Worm (Caenorhabditis elegans): ENCODE data around the gene R02D5.24.
A peak's percentile ranks its signal among the peaks of the same experiment; 100 is the strongest.

R02D5.24 gene

DNA sequence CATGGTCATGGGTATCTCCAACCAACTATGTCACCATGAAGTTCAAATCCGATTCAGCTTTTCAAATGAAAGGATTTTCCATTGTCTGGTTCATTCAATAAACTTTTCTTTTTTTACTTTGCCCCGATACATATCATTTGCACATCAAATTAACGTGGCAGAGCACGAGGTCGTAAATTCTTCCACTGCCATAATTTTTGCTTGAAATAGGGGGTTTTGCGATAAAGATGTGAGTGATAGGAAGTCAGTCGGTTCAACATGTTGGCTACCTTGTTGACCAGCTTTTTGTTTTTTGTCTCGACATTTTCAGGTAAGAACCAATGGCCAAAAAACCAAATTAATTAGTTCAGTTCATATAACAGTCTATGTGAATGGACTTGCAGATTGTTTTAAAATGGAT, 24.5 kb upstream of the R02D5.24 start, which contains the start of gene clec-54:
Gene clec-54, plus strand, starts transcription at position 224 of the 400 bp plus-strand sequence.
- TF ChIP-seq pqm-1 (tag; optimal IDR thresholded peaks at IDR 0.05) (peak; percentile 5), hmg-11 (tag; optimal IDR thresholded peaks at IDR 0.05) (no peak), eor-1 (tag; optimal IDR thresholded peaks at IDR 0.05) (no peak), fkh-2 (tag; optimal IDR thresholded peaks at IDR 0.05) (no peak), fos-1 (tag; optimal IDR thresholded peaks at IDR 0.05) (no peak), elt-2 (tag; optimal IDR thresholded peaks at IDR 0.05) (peak; percentile 48)

DNA sequence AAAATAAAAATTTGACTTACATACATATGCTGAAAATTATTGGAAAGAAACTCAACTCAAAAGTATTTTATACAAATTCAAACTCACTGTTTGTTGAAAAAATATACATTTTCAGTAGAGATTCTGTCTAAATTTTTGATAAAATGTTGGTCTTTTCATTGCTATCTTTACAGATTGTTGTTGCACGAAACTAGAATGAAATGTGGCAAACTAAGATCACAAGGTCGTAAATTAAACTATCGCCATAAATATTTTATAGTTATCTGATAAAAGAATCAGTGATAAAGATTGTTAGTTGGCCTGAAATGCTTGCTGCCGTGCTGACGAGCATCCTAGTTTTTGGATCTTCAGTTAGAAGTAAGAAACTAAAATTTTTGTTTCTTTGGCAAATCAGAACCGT, 22.2 kb upstream of the R02D5.24 start, which contains the start of gene clec-55:
Gene clec-55, plus strand, starts transcription at position 301 of the 400 bp plus-strand sequence.
- peak; percentile 44 for TF ChIP-seq elt-2 (tag; optimal IDR thresholded peaks at IDR 0.05)
- no peak for TF ChIP-seq daf-12 (tag; optimal IDR thresholded peaks at IDR 0.05)

DNA sequence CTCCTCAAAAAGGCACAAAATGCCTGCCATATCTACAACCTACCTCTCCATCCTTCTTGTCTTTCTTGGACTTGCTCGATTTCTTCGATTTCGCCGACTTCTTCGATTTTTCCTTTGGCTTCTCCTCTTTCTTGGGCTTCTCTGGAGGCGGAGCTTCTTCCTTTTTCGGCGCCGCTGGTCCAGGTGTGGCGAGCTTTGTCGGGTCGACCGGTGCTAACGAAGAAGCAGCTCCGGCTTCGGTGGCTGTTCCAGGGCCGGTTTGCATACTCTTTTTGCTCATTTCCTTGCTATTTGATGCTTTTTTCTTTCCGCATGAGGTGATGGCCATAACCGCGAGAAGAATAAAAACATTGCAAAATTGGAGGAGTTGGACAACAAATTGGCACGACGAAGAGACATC, 20.6 kb upstream of the R02D5.24 start:
- no peak for TF ChIP-seq zag-1 (tag; optimal IDR thresholded peaks at IDR 0.05)
- no peak for TF ChIP-seq daf-12 (tag; optimal IDR thresholded peaks at IDR 0.05)
- no peak for TF ChIP-seq nhr-12 (tag; optimal IDR thresholded peaks at IDR 0.05)
- TF ChIP-seq ztf-4 (tag; optimal IDR thresholded peaks at IDR 0.05) = no peak
- no peak for TF ChIP-seq pha-4 (tag; optimal IDR thresholded peaks at IDR 0.05)
- no peak for TF ChIP-seq ama-1 (optimal IDR thresholded peaks at IDR 0.05)
- no peak for TF ChIP-seq lin-15B (tag; optimal IDR thresholded peaks at IDR 0.05)
- no peak for TF ChIP-seq ceh-16 (tag; optimal IDR thresholded peaks at IDR 0.05)
- TF ChIP-seq nhr-25 (tag; optimal IDR thresholded peaks at IDR 0.05) = no peak
- TF ChIP-seq hmg-11 (tag; optimal IDR thresholded peaks at IDR 0.05) = no peak
- TF ChIP-seq unc-62 (GFP tag; optimal IDR thresholded peaks at IDR 0.05) = no peak
- no peak for TF ChIP-seq jun-1 (tag; optimal IDR thresholded peaks at IDR 0.05)

DNA sequence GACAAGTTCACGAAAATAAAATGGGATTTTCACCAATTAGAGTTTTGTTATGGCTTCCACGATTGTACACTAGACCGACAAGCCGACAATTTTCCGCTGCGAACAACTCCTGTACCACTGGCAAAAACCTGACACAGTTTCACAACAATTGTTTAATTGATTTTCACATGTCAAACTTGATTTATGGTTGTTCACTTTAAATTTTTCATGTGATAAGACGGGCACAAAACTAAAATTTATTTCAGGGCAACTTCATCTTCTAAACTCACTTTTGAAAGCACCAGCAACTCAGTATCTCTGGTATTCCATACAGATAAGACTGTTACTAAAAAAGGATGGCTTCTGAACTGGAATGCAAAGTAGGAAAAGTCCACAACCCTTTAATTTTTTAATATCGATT, 19.7 kb upstream of the R02D5.24 start, which contains the start of gene R02D5.7:
Gene R02D5.7, minus strand, starts transcription at position 101 of the 400 bp plus-strand sequence.
- no peak for TF ChIP-seq nhr-12 (tag; optimal IDR thresholded peaks at IDR 0.05)
- no peak for TF ChIP-seq fkh-10 (GFP tag; optimal IDR thresholded peaks at IDR 0.05)
- no peak for TF ChIP-seq nhr-25 (tag; optimal IDR thresholded peaks at IDR 0.05)
- TF ChIP-seq elt-2 (tag; optimal IDR thresholded peaks at IDR 0.05) = peak; percentile 8
- no peak for TF ChIP-seq unc-62 (GFP tag; optimal IDR thresholded peaks at IDR 0.05)
- TF ChIP-seq egl-5 (tag; optimal IDR thresholded peaks at IDR 0.05) = no peak
- TF ChIP-seq sea-2 (GFP tag; optimal IDR thresholded peaks at IDR 0.05) = no peak

DNA sequence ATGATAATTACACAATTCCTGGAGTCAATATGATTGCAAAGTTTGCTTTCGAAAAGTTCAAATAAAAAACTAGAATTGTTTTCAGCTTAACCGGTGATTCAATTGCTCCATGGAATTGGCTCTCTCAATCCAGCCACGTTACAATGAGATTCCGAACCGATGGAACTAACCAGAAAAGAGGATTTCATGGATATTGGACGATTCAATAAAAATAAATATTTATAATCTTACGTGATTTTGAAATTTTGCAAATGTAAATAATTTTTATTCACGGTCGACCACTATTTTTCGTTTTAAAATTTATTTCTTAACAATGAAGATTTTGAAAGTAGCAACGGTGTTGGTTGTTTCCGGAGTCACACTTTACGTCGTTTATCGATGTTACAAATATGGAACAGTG, 19.2 kb upstream of the R02D5.24 start, which contains the start of gene R02D5.10:
Gene R02D5.10, plus strand, starts transcription at position 301 of the 400 bp plus-strand sequence.
- TF ChIP-seq nhr-12 (tag; optimal IDR thresholded peaks at IDR 0.05) (no peak), nhr-11 (tag; optimal IDR thresholded peaks at IDR 0.05) (no peak), nhr-76 (tag; optimal IDR thresholded peaks at IDR 0.05) (no peak), fkh-2 (tag; optimal IDR thresholded peaks at IDR 0.05) (no peak), lin-39 (tag; optimal IDR thresholded peaks at IDR 0.05) (no peak), elt-3 (tag; optimal IDR thresholded peaks at IDR 0.05) (no peak), snpc-4 (tag; optimal IDR thresholded peaks at IDR 0.05) (no peak), mml-1 (tag; optimal IDR thresholded peaks at IDR 0.05) (no peak)

DNA sequence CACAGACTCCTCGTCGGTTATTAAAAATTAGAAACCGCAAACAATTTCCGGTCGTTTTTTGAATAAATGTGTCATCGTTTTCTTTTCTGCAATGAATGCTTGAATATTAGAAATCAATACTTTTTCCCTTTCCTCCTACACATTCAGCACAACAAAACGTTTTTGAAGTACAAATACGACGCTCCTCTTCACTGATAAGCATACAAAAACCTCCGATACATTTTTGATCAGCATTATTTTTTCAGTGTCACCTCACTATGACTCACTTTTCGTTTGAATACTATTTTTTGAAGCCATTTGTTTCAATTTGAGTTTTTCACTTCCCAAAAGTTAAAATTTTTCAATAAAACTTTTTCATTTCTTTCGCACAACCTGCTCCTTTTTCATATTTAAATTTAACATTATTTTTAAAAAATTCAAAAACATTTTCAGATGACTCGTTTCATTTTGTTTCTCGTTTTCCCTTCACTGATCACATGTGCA, 18.4 kb upstream of the R02D5.24 start, which contains the start of gene R02D5.3:
Gene R02D5.3, plus strand, starts transcription at position 433 of the 483 bp plus-strand sequence.
- TF ChIP-seq pha-4 (tag; optimal IDR thresholded peaks at IDR 0.05) (peak; percentile 36), lsy-12 (tag; optimal IDR thresholded peaks at IDR 0.05) (no peak), elt-2 (tag; optimal IDR thresholded peaks at IDR 0.05) (peak; percentile 64), pqm-1 (tag; optimal IDR thresholded peaks at IDR 0.05) (peak; percentile 64)

DNA sequence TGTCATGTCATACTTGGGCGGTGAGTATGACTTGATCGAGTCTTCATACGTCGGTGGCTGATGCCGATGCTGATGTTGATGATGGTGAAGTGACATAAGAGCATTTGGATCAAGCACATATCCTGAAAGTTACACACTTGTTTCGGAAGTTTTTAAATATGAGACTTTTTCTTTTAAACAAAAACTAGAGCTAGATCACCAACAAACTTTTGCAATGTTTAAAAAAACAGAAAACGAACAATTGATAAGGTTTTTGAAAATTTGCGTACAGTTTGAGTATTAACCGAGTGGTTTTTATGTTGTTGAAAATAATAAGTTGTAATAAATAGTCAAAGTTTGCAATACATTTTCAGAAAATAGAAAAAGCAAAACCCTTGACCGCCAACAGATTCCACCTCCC, 16.6 kb upstream of the R02D5.24 start, which contains the start of gene R02D5.4:
Gene R02D5.4, minus strand, starts transcription at position 101 of the 400 bp plus-strand sequence.
- TF ChIP-seq nhr-11 (tag; optimal IDR thresholded peaks at IDR 0.05) (no peak), fkh-2 (tag; optimal IDR thresholded peaks at IDR 0.05) (no peak), elt-2 (tag; optimal IDR thresholded peaks at IDR 0.05) (no peak), R02D3.7 (tag; optimal IDR thresholded peaks at IDR 0.05) (no peak), egl-27 (tag; optimal IDR thresholded peaks at IDR 0.05) (no peak), ZK546.5 (tag; optimal IDR thresholded peaks at IDR 0.05) (no peak), nhr-67 (tag; optimal IDR thresholded peaks at IDR 0.05) (no peak), nhr-77 (tag; optimal IDR thresholded peaks at IDR 0.05) (no peak)
